Fruit fly (Drosophila melanogaster) whole organism, embryonic: ENCODE results near the gene Hmt4-20.

Experiments used
- Antp ChIP-seq: fragments of 200-800 bp; sonication (Bioruptor generic); optimal IDR thresholded peaks from 3 replicates; lab custom pipeline; 2016; ENCODE audit warnings: missing biosample characterization, missing genetic modification characterization
- BEAF-32 ChIP-seq: fragments of 200-800 bp; sonication (Bioruptor generic); optimal IDR thresholded peaks from 3 replicates; lab custom pipeline; 2017; ENCODE audit warnings: missing biosample characterization, missing genetic modification characterization, mild to moderate bottlenecking, moderate library complexity, missing genetic modification reagents
- CG10267 ChIP-seq: fragments of 200-800 bp; sonication (Bioruptor generic); optimal IDR thresholded peaks from 2 replicates; lab custom pipeline; 2018; ENCODE audit warnings: missing biosample characterization, mild to moderate bottlenecking, missing genetic modification characterization, moderate library complexity
- CG10565 ChIP-seq: fragments of 200-800 bp; sonication (Bioruptor generic); optimal IDR thresholded peaks from 3 replicates; lab custom pipeline; 2016; ENCODE audit warnings: missing biosample characterization, mild to moderate bottlenecking, missing genetic modification characterization
- CG11085 ChIP-seq: fragments of 200-800 bp; sonication (Bioruptor generic); IDR thresholded peaks from 2 replicates; pipeline ENCODE4 v1.3.6; 2022; ENCODE audit warnings: missing biosample characterization, missing genetic modification characterization
- CG12769 ChIP-seq: fragments of 200-800 bp; sonication (Bioruptor generic); optimal IDR thresholded peaks from 2 replicates; lab custom pipeline; 2019; ENCODE audit warnings: missing biosample characterization, mild to moderate bottlenecking, missing genetic modification characterization, moderate library complexity
- CG13624 ChIP-seq: fragments of 200-800 bp; sonication (Bioruptor generic); optimal IDR thresholded peaks from 2 replicates; lab custom pipeline; 2016; ENCODE audit warnings: missing biosample characterization, missing genetic modification characterization
- CG1602 ChIP-seq: fragments of 200-800 bp; sonication (Bioruptor generic); optimal IDR thresholded peaks from 3 replicates; lab custom pipeline; 2016; ENCODE audit warnings: missing biosample characterization, missing genetic modification characterization
- CG1603 ChIP-seq: fragments of 200-800 bp; sonication (Bioruptor generic); optimal IDR thresholded peaks from 2 replicates; lab custom pipeline; 2019; ENCODE audit warnings: missing biosample characterization, mild to moderate bottlenecking, missing genetic modification characterization, moderate library complexity
- CG16813 ChIP-seq: fragments of 200-800 bp; sonication (Bioruptor generic); IDR thresholded peaks from 3 replicates; pipeline ENCODE4 v1.3.6; 2022; ENCODE audit warnings: missing biosample characterization, missing genetic modification characterization; ENCODE audit not compliant: partially characterized antibody
- CG17361 ChIP-seq: fragments of 200-800 bp; sonication (Bioruptor generic); IDR thresholded peaks from 3 replicates; pipeline ENCODE4 v1.3.6; 2022; ENCODE audit warnings: missing biosample characterization, missing genetic modification characterization
- CG1832 ChIP-seq: fragments of 200-800 bp; sonication (Bioruptor generic); optimal IDR thresholded peaks from 2 replicates; lab custom pipeline; 2017; ENCODE audit warnings: missing biosample characterization, mild to moderate bottlenecking, missing genetic modification characterization, inconsistent platforms
- CG30020 ChIP-seq: fragments of 200-800 bp; optimal IDR thresholded peaks from 2 replicates; lab custom pipeline; 2019; ENCODE audit warnings: missing biosample characterization, mild to moderate bottlenecking, missing genetic modification characterization, moderate library complexity
- CG31441 ChIP-seq: fragments of 200-800 bp; sonication (Bioruptor generic); IDR thresholded peaks from 2 replicates; pipeline ENCODE4 v1.3.6; 2022; ENCODE audit warnings: missing biosample characterization, missing genetic modification characterization
- CG3407 ChIP-seq: fragments of 200-800 bp; sonication (Bioruptor generic); optimal IDR thresholded peaks from 2 replicates; lab custom pipeline; 2018; ENCODE audit warnings: missing biosample characterization, mild to moderate bottlenecking, missing genetic modification characterization
- CG3838 ChIP-seq: fragments of 200-800 bp; sonication (Bioruptor generic); optimal IDR thresholded peaks from 3 replicates; lab custom pipeline; 2016; ENCODE audit warnings: missing biosample characterization, missing genetic modification characterization
- CG42726 ChIP-seq: fragments of 200-800 bp; sonication (Bioruptor generic); IDR thresholded peaks from 2 replicates; pipeline ENCODE4 v1.3.6; 2022; ENCODE audit warnings: missing biosample characterization, missing genetic modification characterization; ENCODE audit not compliant: partially characterized antibody
- CG4820 ChIP-seq: fragments of 200-800 bp; sonication (Bioruptor generic); optimal IDR thresholded peaks from 3 replicates; lab custom pipeline; 2016; ENCODE audit warnings: missing biosample characterization, missing genetic modification characterization
- CG4854 ChIP-seq: fragments of 200-800 bp; sonication (Bioruptor generic); optimal IDR thresholded peaks from 2 replicates; lab custom pipeline; 2016; ENCODE audit warnings: missing biosample characterization, missing genetic modification characterization, inconsistent platforms
- CG6791 ChIP-seq: fragments of 200-800 bp; sonication (Bioruptor generic); IDR thresholded peaks from 3 replicates; pipeline ENCODE4 v1.3.6; 2022; ENCODE audit warnings: missing biosample characterization, missing genetic modification characterization; ENCODE audit not compliant: partially characterized antibody
- CG6813 ChIP-seq: fragments of 200-800 bp; sonication (Bioruptor generic); optimal IDR thresholded peaks from 2 replicates; lab custom pipeline; 2017; ENCODE audit warnings: missing biosample characterization, missing genetic modification characterization, mild to moderate bottlenecking, moderate library complexity, missing genetic modification reagents
- CG7271 ChIP-seq: fragments of 200-800 bp; sonication (Bioruptor generic); optimal IDR thresholded peaks from 2 replicates; lab custom pipeline; 2018; ENCODE audit warnings: missing biosample characterization, mild to moderate bottlenecking, missing genetic modification characterization, moderate library complexity
- CG9609 ChIP-seq: fragments of 200-800 bp; sonication (Bioruptor generic); optimal IDR thresholded peaks from 3 replicates; lab custom pipeline; 2016; ENCODE audit warnings: missing biosample characterization, missing genetic modification characterization
- CG9797 ChIP-seq: fragments of 200-800 bp; sonication (Bioruptor generic); optimal IDR thresholded peaks from 3 replicates; lab custom pipeline; 2018; ENCODE audit warnings: missing biosample characterization, mild to moderate bottlenecking, missing genetic modification characterization
- CG9876 ChIP-seq: fragments of 200-800 bp; sonication (Bioruptor generic); optimal IDR thresholded peaks from 2 replicates; lab custom pipeline; 2016; ENCODE audit warnings: missing biosample characterization, missing genetic modification characterization
- CoRest ChIP-seq: fragments of 200-800 bp; sonication (Bioruptor generic); optimal IDR thresholded peaks from 3 replicates; lab custom pipeline; 2018; ENCODE audit warnings: missing biosample characterization, mild to moderate bottlenecking, missing genetic modification characterization, moderate library complexity
- Dek ChIP-seq: fragments of 200-800 bp; sonication (Bioruptor generic); optimal IDR thresholded peaks from 3 replicates; lab custom pipeline; 2019; ENCODE audit warnings: missing biosample characterization, mild to moderate bottlenecking, missing genetic modification characterization, moderate library complexity
- Elba2 ChIP-seq: fragments of 200-800 bp; sonication (Bioruptor generic); optimal IDR thresholded peaks from 3 replicates; lab custom pipeline; 2016; ENCODE audit warnings: missing biosample characterization, missing genetic modification characterization
- Ets65A ChIP-seq: fragments of 200-800 bp; sonication (Bioruptor generic); peaks from one replicate; lab custom pipeline; 2016; ENCODE audit warnings: missing biosample characterization, missing genetic modification characterization
- Ets97D ChIP-seq: fragments of 200-800 bp; sonication (Bioruptor generic); optimal IDR thresholded peaks from 3 replicates; lab custom pipeline; 2016; ENCODE audit warnings: missing biosample characterization, missing genetic modification characterization
- HmgD ChIP-seq: fragments of 200-800 bp; sonication (Bioruptor generic); optimal IDR thresholded peaks from 3 replicates; lab custom pipeline; 2016; ENCODE audit warnings: missing biosample characterization, missing genetic modification characterization
- Spps ChIP-seq: fragments of 200-800 bp; sonication (Bioruptor generic); optimal IDR thresholded peaks from 2 replicates; lab custom pipeline; 2018; ENCODE audit warnings: missing biosample characterization, mild to moderate bottlenecking, missing genetic modification characterization
- ase ChIP-seq: fragments of 200-800 bp; sonication (Bioruptor generic); IDR thresholded peaks from 3 replicates; pipeline ENCODE4 v1.3.6; 2022; ENCODE audit warnings: missing biosample characterization, missing genetic modification characterization
- bbx ChIP-seq: fragments of 200-800 bp; sonication (Bioruptor generic); IDR thresholded peaks from 2 replicates; pipeline ENCODE4 v1.3.6; 2022; ENCODE audit warnings: missing biosample characterization, missing genetic modification characterization; ENCODE audit not compliant: partially characterized antibody
- cg ChIP-seq: fragments of 200-800 bp; sonication (Bioruptor generic); optimal IDR thresholded peaks from 3 replicates; lab custom pipeline; 2019; ENCODE audit warnings: missing biosample characterization, mild to moderate bottlenecking, missing genetic modification characterization, moderate library complexity
- fd3F ChIP-seq: fragments of 200-800 bp; sonication (Bioruptor generic); optimal IDR thresholded peaks from 2 replicates; lab custom pipeline; 2018; ENCODE audit warnings: missing biosample characterization, mild to moderate bottlenecking, missing genetic modification characterization, moderate library complexity
- fd64A ChIP-seq: fragments of 200-800 bp; sonication (Bioruptor generic); optimal IDR thresholded peaks from 3 replicates; lab custom pipeline; 2018; ENCODE audit warnings: missing biosample characterization, mild to moderate bottlenecking, missing genetic modification characterization
- gcm ChIP-seq: fragments of 200-800 bp; sonication (Bioruptor generic); optimal IDR thresholded peaks from 2 replicates; lab custom pipeline; 2019; ENCODE audit warnings: missing biosample characterization, mild to moderate bottlenecking, missing genetic modification characterization, moderate library complexity
- grau ChIP-seq: fragments of 200-800 bp; optimal IDR thresholded peaks from 3 replicates; lab custom pipeline; 2019; ENCODE audit warnings: missing biosample characterization, mild to moderate bottlenecking, missing genetic modification characterization, moderate library complexity
- hb ChIP-seq: fragments of 200-800 bp; sonication (Bioruptor generic); IDR thresholded peaks from 3 replicates; pipeline ENCODE4 v1.3.6; 2022; ENCODE audit warnings: missing biosample characterization, missing genetic modification characterization; ENCODE audit not compliant: partially characterized antibody
- hbn ChIP-seq: fragments of 200-800 bp; sonication (Bioruptor generic); IDR thresholded peaks from 2 replicates; pipeline ENCODE4 v1.3.6; 2022; ENCODE audit warnings: missing biosample characterization, missing genetic modification characterization; ENCODE audit not compliant: partially characterized antibody
- lab ChIP-seq: fragments of 200-800 bp; sonication (Bioruptor generic); optimal IDR thresholded peaks from 3 replicates; lab custom pipeline; 2017; ENCODE audit warnings: missing biosample characterization, missing genetic modification characterization, mild to moderate bottlenecking, moderate library complexity, missing genetic modification reagents
- mld ChIP-seq: fragments of 200-800 bp; sonication (Bioruptor generic); IDR thresholded peaks from 3 replicates; pipeline ENCODE4 v1.3.6; 2022; ENCODE audit warnings: missing biosample characterization, missing genetic modification characterization; ENCODE audit not compliant: partially characterized antibody
- nom ChIP-seq: fragments of 200-800 bp; sonication (Bioruptor generic); optimal IDR thresholded peaks from 2 replicates; lab custom pipeline; 2017; ENCODE audit warnings: missing biosample characterization, missing genetic modification characterization, mild to moderate bottlenecking, moderate library complexity, missing genetic modification reagents
- otp ChIP-seq: fragments of 200-800 bp; sonication (Bioruptor generic); IDR thresholded peaks from 3 replicates; pipeline ENCODE4, ENCODE4 v1.3.6; 2022; ENCODE audit warnings: missing biosample characterization, missing genetic modification characterization
- psq ChIP-seq: fragments of 200-800 bp; sonication (Bioruptor generic); optimal IDR thresholded peaks from 2 replicates; lab custom pipeline; 2017; ENCODE audit warnings: missing biosample characterization, missing genetic modification characterization
- row ChIP-seq: fragments of 200-800 bp; sonication (Bioruptor generic); IDR thresholded peaks from 3 replicates; pipeline ENCODE4 v1.3.6; 2022; ENCODE audit warnings: missing biosample characterization, missing genetic modification characterization
- vvl ChIP-seq: fragments of 200-800 bp; sonication (Bioruptor generic); IDR thresholded peaks from 2 replicates; pipeline ENCODE4 v1.3.6; 2022; ENCODE audit warnings: missing biosample characterization, missing genetic modification characterization

Hmt4-20 gene

DNA sequence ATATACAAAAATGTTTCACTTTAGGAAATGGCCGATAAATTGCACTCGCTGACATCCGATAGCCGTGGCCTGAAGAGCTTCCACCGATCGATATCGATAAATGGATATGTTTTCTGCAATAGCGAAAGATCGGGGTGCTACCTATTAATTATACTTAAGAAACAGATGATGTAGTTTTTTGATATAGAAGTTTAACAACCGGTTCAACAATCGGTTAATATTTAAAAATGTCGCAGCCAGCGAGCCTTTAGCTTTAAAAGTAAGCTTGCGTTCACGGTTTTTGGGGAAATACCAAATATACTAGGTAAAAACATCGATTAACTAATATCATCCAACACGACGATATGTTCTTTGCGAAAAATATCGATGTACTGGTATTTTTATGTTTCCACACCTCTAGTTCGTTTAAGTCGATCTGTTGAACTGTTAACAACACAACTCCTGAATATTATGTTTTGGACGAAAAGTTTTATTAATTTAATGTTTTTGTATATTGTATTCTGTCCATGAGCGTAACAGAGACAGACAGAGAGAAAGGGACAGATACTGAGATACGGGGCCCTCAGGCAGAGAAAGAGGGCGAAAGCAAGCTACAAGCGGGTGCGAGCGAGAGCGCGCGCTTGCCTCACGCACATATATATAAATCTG lies 20.2 kb downstream of the Hmt4-20 start, which contains the start of gene Dredd (continued):
- TF ChIP-seq Elba2 (no peak), CG11085 (GFP tag; lab: Robert Waterston, UW) (no peak), CG3838 (no peak), CoRest (tag; lab: Kevin White, UChicago) (no peak), CG4854 (GFP tag; lab: Kevin White, UChicago) (no peak), fd3F (GFP tag; lab: Kevin White, UChicago) (no peak), bbx (GFP tag; lab: Robert Waterston, UW) (peak; percentile 84), BEAF-32 (GFP tag; lab: Kevin White, UChicago) (peak; percentile 95), cg (GFP tag; lab: Kevin White, UChicago) (peak; percentile 42), mld (GFP tag; lab: Robert Waterston, UW) (peak; percentile 78; the same call in 2 of the 3 replicates), Spps (tag; lab: Kevin White, UChicago) (no peak), row (0 out of 3 replicates have a peak, but pooled peaks have one; percentile 10), gcm (GFP tag; lab: Kevin White, UChicago) (peak; percentile 31), fd64A (no peak), ase (GFP tag; lab: Robert Waterston, UW) (no peak), CG1832 (GFP tag; lab: Kevin White, UChicago) (peak; percentile 87), lab (GFP tag; lab: Kevin White, UChicago) (peak; percentile 56), CG9797 (GFP tag; lab: Kevin White, UChicago) (peak; percentile 56), CG9609 (GFP tag; lab: Kevin White, UChicago) (no peak), CG1602 (GFP tag; lab: Kevin White, UChicago) (no peak), CG6813 (no peak), CG10267 (tag; lab: Kevin White, UChicago) (peak; percentile 54), CG13624 (no peak), Antp (GFP tag; lab: Kevin White, UChicago) (no peak), otp (GFP tag; lab: Robert Waterston, UW) (no peak), CG30020 (tag; lab: Kevin White, UChicago) (peak; percentile 40), vvl (GFP tag; lab: Robert Waterston, UW) (0 out of 2 replicates have a peak, but pooled peaks have one; percentile 19), CG10565 (GFP tag; lab: Kevin White, UChicago) (no peak), Ets65A (GFP tag; lab: Kevin White, UChicago) (peak; percentile 26), CG17361 (peak; percentile 40; the same call in 1 of the 3 replicates), CG4820 (no peak), grau (tag; lab: Kevin White, UChicago) (peak; percentile 20), CG3407 (GFP tag; lab: Kevin White, UChicago) (no peak), CG9876 (GFP tag; lab: Kevin White, UChicago) (no peak), CG7271 (no peak), nom (peak; percentile 7), CG42726 (GFP tag; lab: Robert Waterston, UW) (peak; percentile 82; the same call in 1 of the 2 replicates), CG1603 (tag; lab: Kevin White, UChicago) (peak; percentile 18), CG6791 (GFP tag; lab: Robert Waterston, UW) (peak; percentile 89; the same call in 1 of the 3 replicates), psq (no peak), CG12769 (tag; lab: Kevin White, UChicago) (no peak), HmgD (GFP tag; lab: Kevin White, UChicago) (no peak), Ets97D (GFP tag; lab: Kevin White, UChicago) (peak; percentile 80), hb (GFP tag; lab: Robert Waterston, UW) (peak; percentile 83), hbn (GFP tag; lab: Robert Waterston, UW) (peak; percentile 81), Dek (tag; lab: Kevin White, UChicago) (no peak), CG16813 (GFP tag; lab: Robert Waterston, UW) (peak; percentile 91), CG31441 (peak; percentile 44; the same call in 1 of the 2 replicates)
